Worm (Caenorhabditis elegans) whole organism, young adult: Measurements from ENCODE around the gene F07B10.4.
"Not testable (repeated sequence)": the region's sequence is repeated elsewhere in the genome, so short reads cannot be mapped to it uniquely, and the experiment has no call there.

Experiments
- F39B2.1 ChIP-seq: fragments of 200-800 bp; sonication (Bioruptor generic); IDR thresholded peaks from 2 replicates; pipeline ENCODE4 v1.3.6; 2022; ENCODE audit warnings: missing genetic modification reagents, missing genetic modification characterization, missing compliant biosample characterization
- ceh-79 ChIP-seq: sonication (generic microtip); optimal IDR thresholded peaks from 2 replicates; lab custom pipeline; 2017; ENCODE audit warnings: mild to moderate bottlenecking, missing genetic modification characterization, missing compliant biosample characterization
- hrde-1 ChIP-seq: sonication (generic microtip); optimal IDR thresholded peaks from 2 replicates; lab custom pipeline; 2016; ENCODE audit warnings: missing genetic modification characterization, mild to moderate bottlenecking, missing compliant biosample characterization, moderate library complexity, missing genotype, missing genetic modification reagents, borderline replicate concordance
- lin-54 ChIP-seq: fragments of 200-800 bp; sonication (Bioruptor generic); optimal IDR thresholded peaks from 2 replicates; lab custom pipeline; 2018; ENCODE audit warnings: mild to moderate bottlenecking, missing genetic modification characterization, missing compliant biosample characterization
- pha-4 ChIP-seq: fragments of 150-350 bp; sonication (generic microtip); optimal IDR thresholded peaks from 2 replicates; lab custom pipeline; 2014; ENCODE audit warnings: missing biosample characterization, missing genetic modification reagents, missing genetic modification characterization
- sptf-2 ChIP-seq: fragments of 200-800 bp; sonication (Bioruptor generic); optimal IDR thresholded peaks from 2 replicates; lab custom pipeline; 2018; ENCODE audit warnings: mild to moderate bottlenecking, missing genetic modification characterization, missing compliant biosample characterization
- unc-62 ChIP-seq: fragments of 150-350 bp; optimal IDR thresholded peaks from 2 replicates; lab custom pipeline; 2014; ENCODE audit warnings: missing biosample characterization, missing genetic modification reagents, missing genetic modification characterization

DNA sequence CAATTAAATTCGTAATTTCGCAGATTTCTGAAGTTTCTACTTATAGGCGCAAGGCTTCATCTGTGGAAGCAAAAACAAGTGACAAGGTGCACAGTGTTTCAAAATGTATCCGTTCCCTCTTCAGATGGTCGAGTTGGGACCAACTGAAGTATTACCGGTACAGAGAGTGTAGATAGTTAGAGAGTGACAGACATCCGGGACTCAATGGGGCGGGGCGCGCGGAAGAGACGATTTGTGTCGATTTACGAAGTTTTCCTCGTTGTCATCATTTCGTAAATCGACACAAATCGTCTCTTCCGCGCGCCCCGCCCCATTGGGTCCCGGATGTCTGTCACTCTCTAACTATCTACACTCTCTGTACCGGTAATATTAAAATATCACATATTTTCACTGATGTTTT is 23.2 kb upstream of the F07B10.4 start, which contains the start of gene C03E10.3:
- not testable (repeated sequence) for TF ChIP-seq pha-4; lin-54 (GFP tag; lab: Kevin White, UChicago); ceh-79 (tag; lab: Kevin White, UChicago); hrde-1 (tag; lab: Kevin White, UChicago); F39B2.1 (GFP tag; lab: Robert Waterston, UW); unc-62 (GFP tag; lab: Kevin White, UChicago); sptf-2 (GFP tag; lab: Kevin White, UChicago)
